Fruit fly (Drosophila melanogaster) whole organism, embryonic: ENCODE results near the gene CG17134.
A peak's percentile ranks its signal among the peaks of the same experiment; 100 is the strongest.

Source experiments
- ATbp ChIP-seq: fragments of 200-800 bp; sonication (Bioruptor generic); optimal IDR thresholded peaks from 2 replicates; lab custom pipeline; 2017; ENCODE audit warnings: missing biosample characterization, mild to moderate bottlenecking, missing genetic modification characterization, missing genetic modification reagents
- Blimp-1 ChIP-seq: fragments of 200-800 bp; sonication (Bioruptor generic); optimal IDR thresholded peaks from 3 replicates; lab custom pipeline; 2018; ENCODE audit warnings: missing biosample characterization, missing genetic modification characterization, mild to moderate bottlenecking, moderate library complexity, missing genetic modification reagents
- CG10209 ChIP-seq: fragments of 200-800 bp; sonication (Bioruptor generic); optimal IDR thresholded peaks from 3 replicates; lab custom pipeline; 2017; ENCODE audit warnings: missing biosample characterization, mild to moderate bottlenecking, missing genetic modification characterization, missing genetic modification reagents
- CG10979 ChIP-seq: fragments of 200-800 bp; sonication (Bioruptor generic); optimal IDR thresholded peaks from 2 replicates; lab custom pipeline; 2018; ENCODE audit warnings: missing biosample characterization, mild to moderate bottlenecking, missing genetic modification characterization, moderate library complexity
- CG11695 ChIP-seq: fragments of 200-800 bp; sonication (Bioruptor generic); IDR thresholded peaks from 3 replicates; pipeline ENCODE4 v1.3.6; 2022; ENCODE audit warnings: missing biosample characterization, missing genetic modification characterization
- CG12299 ChIP-seq: fragments of 200-800 bp; sonication (Bioruptor generic); optimal IDR thresholded peaks from 2 replicates; lab custom pipeline; 2018; ENCODE audit warnings: missing biosample characterization, mild to moderate bottlenecking, missing genetic modification characterization
- CG12942 ChIP-seq: fragments of 200-800 bp; sonication (Bioruptor generic); optimal IDR thresholded peaks from 3 replicates; lab custom pipeline; 2016; ENCODE audit warnings: missing biosample characterization, missing genetic modification characterization
- CG15601 ChIP-seq: fragments of 200-800 bp; sonication (Bioruptor generic); optimal IDR thresholded peaks from 3 replicates; lab custom pipeline; 2019; ENCODE audit warnings: missing biosample characterization, mild to moderate bottlenecking, missing genetic modification characterization, moderate library complexity
- CG15696 ChIP-seq: fragments of 200-800 bp; sonication (Bioruptor generic); optimal IDR thresholded peaks from 2 replicates; lab custom pipeline; 2019; ENCODE audit warnings: missing biosample characterization, mild to moderate bottlenecking, missing genetic modification characterization, moderate library complexity
- CG1603 ChIP-seq: fragments of 200-800 bp; sonication (Bioruptor generic); optimal IDR thresholded peaks from 2 replicates; lab custom pipeline; 2019; ENCODE audit warnings: missing biosample characterization, mild to moderate bottlenecking, missing genetic modification characterization, moderate library complexity
- CG17359 ChIP-seq: fragments of 200-800 bp; sonication (Bioruptor generic); optimal IDR thresholded peaks from 3 replicates; lab custom pipeline; 2018; ENCODE audit warnings: missing biosample characterization, mild to moderate bottlenecking, missing genetic modification characterization, moderate library complexity
- CG17385 ChIP-seq: fragments of 200-800 bp; sonication (Bioruptor generic); optimal IDR thresholded peaks from 3 replicates; lab custom pipeline; 2018; ENCODE audit warnings: missing biosample characterization, mild to moderate bottlenecking, missing genetic modification characterization
- CG18262 ChIP-seq: fragments of 200-800 bp; optimal IDR thresholded peaks from 3 replicates; lab custom pipeline; 2019; ENCODE audit warnings: missing biosample characterization, mild to moderate bottlenecking, missing genetic modification characterization, moderate library complexity
- CG18764 ChIP-seq: fragments of 200-800 bp; sonication (Bioruptor generic); optimal IDR thresholded peaks from 3 replicates; lab custom pipeline; 2016; ENCODE audit warnings: missing biosample characterization, missing genetic modification characterization
- CG2116 ChIP-seq: fragments of 200-800 bp; sonication (Bioruptor generic); optimal IDR thresholded peaks from 3 replicates; lab custom pipeline; 2018; ENCODE audit warnings: missing biosample characterization, mild to moderate bottlenecking, missing genetic modification characterization
- CG2678 ChIP-seq: fragments of 200-800 bp; sonication (Bioruptor generic); optimal IDR thresholded peaks from 3 replicates; lab custom pipeline; 2019; ENCODE audit warnings: missing biosample characterization, mild to moderate bottlenecking, missing genetic modification characterization, moderate library complexity
- CG2712 ChIP-seq: fragments of 200-800 bp; optimal IDR thresholded peaks from 3 replicates; lab custom pipeline; 2019; ENCODE audit warnings: missing biosample characterization, mild to moderate bottlenecking, missing genetic modification characterization, moderate library complexity
- CG30020 ChIP-seq: fragments of 200-800 bp; optimal IDR thresholded peaks from 2 replicates; lab custom pipeline; 2019; ENCODE audit warnings: missing biosample characterization, mild to moderate bottlenecking, missing genetic modification characterization, moderate library complexity
- CG3065 ChIP-seq: fragments of 200-800 bp; sonication (Bioruptor generic); optimal IDR thresholded peaks from 2 replicates; lab custom pipeline; 2016; ENCODE audit warnings: missing biosample characterization, missing genetic modification characterization
- CG4617 ChIP-seq: fragments of 200-800 bp; sonication (Bioruptor generic); optimal IDR thresholded peaks from 3 replicates; lab custom pipeline; 2016; ENCODE audit warnings: missing biosample characterization, missing genetic modification characterization, borderline replicate concordance
- CG8924 ChIP-seq: fragments of 200-800 bp; optimal IDR thresholded peaks from 3 replicates; lab custom pipeline; 2019; ENCODE audit warnings: missing biosample characterization, mild to moderate bottlenecking, missing genetic modification characterization, moderate library complexity
- CG9727 ChIP-seq: fragments of 200-800 bp; sonication (Bioruptor generic); optimal IDR thresholded peaks from 3 replicates; lab custom pipeline; 2017; ENCODE audit warnings: missing biosample characterization, mild to moderate bottlenecking, missing genetic modification characterization
- CG9876 ChIP-seq: fragments of 200-800 bp; sonication (Bioruptor generic); optimal IDR thresholded peaks from 2 replicates; lab custom pipeline; 2016; ENCODE audit warnings: missing biosample characterization, missing genetic modification characterization
- CG9932 ChIP-seq: fragments of 200-800 bp; sonication (Bioruptor generic); IDR thresholded peaks from 2 replicates; pipeline ENCODE4 v1.3.6; 2022; ENCODE audit warnings: missing biosample characterization, missing genetic modification characterization
- Chrac-16 ChIP-seq: fragments of 200-800 bp; sonication (Bioruptor generic); optimal IDR thresholded peaks from 3 replicates; lab custom pipeline; 2016; ENCODE audit warnings: missing biosample characterization, missing genetic modification characterization
- Doc3 ChIP-seq: fragments of 200-800 bp; sonication (Bioruptor generic); IDR thresholded peaks from 3 replicates; pipeline ENCODE4 v1.3.6; 2022; ENCODE audit warnings: missing biosample characterization, missing genetic modification characterization; ENCODE audit not compliant: partially characterized antibody
- Dp ChIP-seq: fragments of 200-800 bp; sonication (Bioruptor generic); optimal IDR thresholded peaks from 2 replicates; lab custom pipeline; 2018; ENCODE audit warnings: missing biosample characterization, mild to moderate bottlenecking, missing genetic modification characterization, moderate library complexity
- Ets65A ChIP-seq: fragments of 200-800 bp; sonication (Bioruptor generic); peaks from one replicate; lab custom pipeline; 2016; ENCODE audit warnings: missing biosample characterization, missing genetic modification characterization
- Hmx ChIP-seq: fragments of 200-800 bp; sonication (Bioruptor generic); optimal IDR thresholded peaks from 2 replicates; lab custom pipeline; 2016; ENCODE audit warnings: missing biosample characterization, missing genetic modification characterization
- Max ChIP-seq: fragments of 200-800 bp; sonication (Bioruptor generic); optimal IDR thresholded peaks from 2 replicates; lab custom pipeline; 2016; ENCODE audit warnings: missing biosample characterization, mild to moderate bottlenecking, missing genetic modification characterization
- Nf-YC ChIP-seq: fragments of 200-800 bp; optimal IDR thresholded peaks from 3 replicates; lab custom pipeline; 2019; ENCODE audit warnings: missing biosample characterization, mild to moderate bottlenecking, missing genetic modification characterization, moderate library complexity
- NfI ChIP-seq: fragments of 200-800 bp; sonication (Bioruptor generic); optimal IDR thresholded peaks from 3 replicates; lab custom pipeline; 2018; ENCODE audit warnings: missing biosample characterization, mild to moderate bottlenecking, missing genetic modification characterization, moderate library complexity
- Sox100B ChIP-seq: fragments of 200-800 bp; sonication (Bioruptor generic); optimal IDR thresholded peaks from 3 replicates; lab custom pipeline; 2018; ENCODE audit warnings: missing biosample characterization, mild to moderate bottlenecking, missing genetic modification characterization
- Sry-β ChIP-seq: fragments of 200-800 bp; sonication (Bioruptor generic); optimal IDR thresholded peaks from 2 replicates; lab custom pipeline; 2018; ENCODE audit warnings: missing biosample characterization, mild to moderate bottlenecking, missing genetic modification characterization, moderate library complexity
- corto ChIP-seq: fragments of 200-800 bp; sonication (Bioruptor generic); optimal IDR thresholded peaks from 2 replicates; lab custom pipeline; 2016; ENCODE audit warnings: missing biosample characterization, mild to moderate bottlenecking, missing genetic modification characterization, moderate library complexity
- dmrt99B ChIP-seq: fragments of 200-800 bp; sonication (Bioruptor generic); optimal IDR thresholded peaks from 2 replicates; lab custom pipeline; 2018; ENCODE audit warnings: missing biosample characterization, mild to moderate bottlenecking, missing genetic modification characterization, moderate library complexity
- dpn ChIP-seq, 2 experiments: fragments of 200-800 bp; sonication (Bioruptor generic); optimal IDR thresholded peaks; 3 replicates each; lab custom pipeline; 2016; ENCODE audit warnings: missing biosample characterization in 2 of 2, missing genetic modification characterization in 2 of 2
- hkb ChIP-seq, 2 experiments: fragments of 200-800 bp in 1 of 2; fragments of >200 bp in 1 of 2; sonication (Bioruptor generic) in 1 of 2; IDR thresholded peaks in 1 of 2; optimal IDR thresholded peaks in 1 of 2; 2 replicates each; pipeline versions ENCODE4 v1.3.6 to Lab custom; 2017 to 2022; ENCODE audit warnings: missing biosample characterization in 1 of 2, missing genetic modification characterization in 1 of 2
- nmo ChIP-seq: fragments of 200-800 bp; sonication (Bioruptor generic); optimal IDR thresholded peaks from 2 replicates; lab custom pipeline; 2018; ENCODE audit warnings: missing biosample characterization, mild to moderate bottlenecking, missing genetic modification characterization, moderate library complexity
- psq ChIP-seq: fragments of 200-800 bp; sonication (Bioruptor generic); optimal IDR thresholded peaks from 2 replicates; lab custom pipeline; 2017; ENCODE audit warnings: missing biosample characterization, missing genetic modification characterization
- pzg ChIP-seq: fragments of 200-800 bp; sonication (Bioruptor generic); optimal IDR thresholded peaks from 3 replicates; lab custom pipeline; 2018; ENCODE audit warnings: missing biosample characterization, mild to moderate bottlenecking, missing genetic modification characterization, moderate library complexity
- stwl ChIP-seq: fragments of 200-800 bp; sonication (Bioruptor generic); optimal IDR thresholded peaks from 3 replicates; lab custom pipeline; 2018; ENCODE audit warnings: missing biosample characterization, mild to moderate bottlenecking, missing genetic modification characterization, moderate library complexity
- trem ChIP-seq: fragments of 200-800 bp; optimal IDR thresholded peaks from 3 replicates; lab custom pipeline; 2019; ENCODE audit warnings: missing biosample characterization, mild to moderate bottlenecking, missing genetic modification characterization, moderate library complexity
- trh ChIP-seq: fragments of 200-800 bp; sonication (Bioruptor generic); optimal IDR thresholded peaks from 2 replicates; lab custom pipeline; 2016; ENCODE audit warnings: missing biosample characterization, missing genetic modification characterization
- unpg ChIP-seq: fragments of 200-800 bp; sonication (Bioruptor generic); optimal IDR thresholded peaks from 3 replicates; lab custom pipeline; 2018; ENCODE audit warnings: missing biosample characterization, mild to moderate bottlenecking, missing genetic modification characterization, moderate library complexity
- yki ChIP-seq: fragments of >200 bp; optimal IDR thresholded peaks from 3 replicates; lab custom pipeline; 2018

CG17134 gene

DNA sequence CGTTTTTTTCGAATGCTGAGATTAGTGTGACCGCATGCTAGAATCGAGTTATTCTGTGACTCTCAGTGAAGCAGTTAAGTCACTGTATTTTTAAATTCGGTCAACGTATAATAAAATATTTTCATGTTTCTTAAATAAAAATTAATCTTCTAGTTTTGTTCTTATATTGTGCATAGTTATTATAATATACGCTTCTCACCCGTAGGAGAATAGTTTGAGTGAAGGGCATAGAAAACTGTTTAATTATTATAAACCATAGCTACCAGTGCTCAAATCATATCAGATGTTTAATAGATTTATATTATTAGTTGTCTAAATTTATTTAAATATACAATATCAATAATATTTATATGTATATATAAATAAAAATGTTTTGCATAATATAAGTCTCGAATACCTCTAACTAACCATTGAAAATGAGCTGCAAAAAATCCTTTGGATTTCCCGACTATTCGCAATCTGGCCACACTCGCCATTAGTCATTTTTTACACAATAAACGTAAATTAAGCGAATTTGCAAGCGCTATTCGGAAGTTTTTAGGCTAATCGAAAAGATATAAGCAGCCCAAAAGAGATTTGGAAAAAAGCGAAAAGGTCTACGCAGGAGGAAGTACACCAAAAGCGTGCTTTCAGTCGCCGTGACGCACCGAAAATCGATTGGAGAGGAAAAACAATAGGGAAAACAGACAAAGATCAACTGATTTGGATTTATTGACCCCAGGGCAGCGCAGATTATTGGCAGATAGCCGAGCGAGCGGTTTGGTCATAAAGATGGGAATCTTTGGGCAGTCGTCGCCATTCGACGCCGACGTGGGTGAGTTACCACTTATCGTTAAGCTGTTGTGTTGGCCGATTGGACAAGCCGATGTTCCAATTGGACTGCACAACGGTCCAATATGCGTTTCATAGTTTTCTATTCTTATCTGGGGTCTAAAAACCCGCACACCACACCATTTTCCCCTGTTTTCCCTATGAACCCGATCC is 37.9 kb downstream of the CG17134 start, which contains the start of the genes aurB and Stam (continued):
- TF ChIP-seq CG3065 (peak; percentile 9), CG17385 (peak; percentile 48), CG8924 (peak; percentile 80), corto (GFP tag; lab: Kevin White, UChicago) (no peak), trh (peak; percentile 13), dpn (GFP tag; optimal IDR thresholded peaks at IDR 0.05; lab: Kevin White, UChicago) (peak in 1 of 2 experiments; percentile 43), CG2116 (GFP tag; lab: Kevin White, UChicago) (peak; percentile 51), CG1603 (tag; lab: Kevin White, UChicago) (no peak), CG4617 (GFP tag; lab: Kevin White, UChicago) (peak; percentile 56), Blimp-1 (GFP tag; lab: Kevin White, UChicago) (peak; percentile 57), CG9876 (no peak), trem (peak; percentile 36), CG12299 (tag; lab: Kevin White, UChicago) (peak; percentile 37), CG18764 (GFP tag; lab: Kevin White, UChicago) (peak; percentile 16), CG15601 (tag; lab: Kevin White, UChicago) (peak; percentile 34), CG12942 (GFP tag; lab: Kevin White, UChicago) (peak; percentile 32), Dp (peak; percentile 81), CG10209 (GFP tag; lab: Kevin White, UChicago) (peak; percentile 49), CG2712 (tag; lab: Kevin White, UChicago) (peak; percentile 78), ATbp (no peak), Ets65A (GFP tag; lab: Kevin White, UChicago) (peak; percentile 56), pzg (GFP tag; lab: Kevin White, UChicago) (peak; percentile 30), Doc3 (GFP tag; lab: Robert Waterston, UW) (no peak), CG2678 (tag; lab: Kevin White, UChicago) (peak; percentile 72), yki (lab: Kevin White, UChicago) (no peak), NfI (GFP tag; lab: Kevin White, UChicago) (peak; percentile 63), Sox100B (GFP tag; lab: Kevin White, UChicago) (peak; percentile 65), nmo (peak; percentile 70), psq (GFP tag; lab: Kevin White, UChicago) (peak; percentile 26), CG11695 (GFP tag; lab: Robert Waterston, UW) (peak; percentile 8; the same call in 1 of the 3 replicates), CG30020 (tag; lab: Kevin White, UChicago) (peak; percentile 57), CG9727 (GFP tag; lab: Kevin White, UChicago) (peak; percentile 59), CG10979 (tag; lab: Kevin White, UChicago) (peak; percentile 50), unpg (GFP tag; lab: Kevin White, UChicago) (peak; percentile 67), CG15696 (tag; lab: Kevin White, UChicago) (peak; percentile 64), Sry-β (GFP tag; lab: Kevin White, UChicago) (peak; percentile 12), CG18262 (tag; lab: Kevin White, UChicago) (peak; percentile 69), Chrac-16 (GFP tag; lab: Kevin White, UChicago) (peak; percentile 21), Nf-YC (tag; lab: Kevin White, UChicago) (peak; percentile 71), dmrt99B (tag; lab: Kevin White, UChicago) (peak; percentile 61), CG17359 (tag; lab: Kevin White, UChicago) (peak; percentile 51), stwl (tag; lab: Kevin White, UChicago) (peak; percentile 16), Max (GFP tag; lab: Kevin White, UChicago) (peak; percentile 14), CG9932 (peak; percentile 34; the same call in 1 of the 2 replicates), hkb (optimal IDR thresholded peaks at IDR 0.05; lab: Kevin White, UChicago) (no peak), hkb (GFP tag; IDR thresholded peaks at IDR 0.05; lab: Robert Waterston, UW) (peak; percentile 48), Hmx (no peak)
